Fruit fly (Drosophila melanogaster): ENCODE data around the gene eloF.
A peak's percentile ranks its signal among the peaks of the same experiment; 100 is the strongest.

DNA sequence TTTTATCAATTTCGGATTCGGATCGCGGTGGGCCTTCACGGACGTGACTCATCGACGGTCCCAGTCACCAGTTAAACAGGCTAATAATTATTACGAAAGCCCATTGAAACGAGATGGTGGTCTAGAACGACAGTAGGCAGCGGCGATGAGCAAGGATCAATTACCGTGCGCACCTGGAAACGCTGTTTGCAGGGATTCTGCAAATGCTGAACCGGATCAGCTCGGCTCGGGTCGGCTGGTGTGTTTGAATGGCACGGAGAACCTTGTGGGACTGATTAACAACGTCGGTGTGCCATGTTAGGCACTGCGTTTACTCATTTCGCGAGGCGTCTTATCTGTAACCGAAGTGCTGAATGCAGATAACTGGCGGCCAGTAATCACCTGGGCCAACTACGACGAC is 39.8 kb upstream of the eloF start, which contains the start of gene Whamy:
- TF ChIP-seq acj6 (GFP tag; optimal IDR thresholded peaks at IDR 0.05) (no peak), Ets21C (GFP tag; optimal IDR thresholded peaks at IDR 0.05) (no peak), CG1621 (tag; optimal IDR thresholded peaks at IDR 0.05) (no peak), CG11294 (GFP tag; IDR thresholded peaks at IDR 0.05) (no peak), Met (GFP tag; optimal IDR thresholded peaks at IDR 0.05) (no peak), lz (GFP tag; optimal IDR thresholded peaks at IDR 0.05) (no peak), spab (GFP tag; optimal IDR thresholded peaks at IDR 0.05) (no peak), CG8632 (GFP tag; optimal IDR thresholded peaks at IDR 0.05) (no peak), Ets96B (tag; optimal IDR thresholded peaks at IDR 0.05) (no peak), CG16779 (tag; optimal IDR thresholded peaks at IDR 0.05) (peak; percentile 12), CG34406 (GFP tag; optimal IDR thresholded peaks at IDR 0.05) (no peak), Lpt (GFP tag; optimal IDR thresholded peaks at IDR 0.05) (no peak), Sox14 (GFP tag; optimal IDR thresholded peaks at IDR 0.05) (no peak)
